Fruit fly (Drosophila melanogaster) whole organism, prepupa: ENCODE measurements around the gene Imp.

Experiments used
- CG10631 ChIP-seq: fragments of 200-800 bp; sonication (Bioruptor generic); optimal IDR thresholded peaks from 2 replicates; lab custom pipeline; 2016; ENCODE audit warnings: missing biosample characterization, missing genetic modification characterization
- CG34406 ChIP-seq: fragments of 200-800 bp; sonication (Bioruptor generic); optimal IDR thresholded peaks from 3 replicates; lab custom pipeline; 2016; ENCODE audit warnings: missing biosample characterization, missing genetic modification characterization
- CG3919 ChIP-seq: fragments of 200-800 bp; sonication (Bioruptor generic); optimal IDR thresholded peaks from 3 replicates; lab custom pipeline; 2016; ENCODE audit warnings: missing biosample characterization, missing genetic modification characterization
- CG6854 ChIP-seq: fragments of 200-800 bp; sonication (Bioruptor generic); optimal IDR thresholded peaks from 2 replicates; lab custom pipeline; 2017; ENCODE audit warnings: missing biosample characterization, mild to moderate bottlenecking, missing genetic modification characterization
- Eip75B ChIP-seq: fragments of 200-800 bp; sonication (Bioruptor generic); optimal IDR thresholded peaks from 3 replicates; lab custom pipeline; 2016; ENCODE audit warnings: missing biosample characterization, missing genetic modification characterization
- Ets96B ChIP-seq: fragments of 200-800 bp; optimal IDR thresholded peaks from 2 replicates; lab custom pipeline; 2019; ENCODE audit warnings: missing biosample characterization, mild to moderate bottlenecking, missing genetic modification characterization, moderate library complexity
- vri ChIP-seq: fragments of 200-800 bp; sonication (Bioruptor generic); optimal IDR thresholded peaks from 3 replicates; lab custom pipeline; 2016; ENCODE audit warnings: missing biosample characterization, mild to moderate bottlenecking, missing genetic modification characterization

- TF ChIP-seq vri (GFP tag; lab: Kevin White, UChicago): no peak
- no peak for TF ChIP-seq Eip75B (GFP tag; lab: Kevin White, UChicago)
- no peak for TF ChIP-seq CG3919 (GFP tag; lab: Kevin White, UChicago)
- no peak for TF ChIP-seq CG10631 (GFP tag; lab: Kevin White, UChicago)
- TF ChIP-seq Ets96B (tag; lab: Kevin White, UChicago): no peak
- no peak for TF ChIP-seq CG34406 (GFP tag; lab: Kevin White, UChicago)
- TF ChIP-seq CG6854 (GFP tag; lab: Kevin White, UChicago): no peak
Measured at dm6 chrX:10766976-10767349, 57.1 kb downstream of the Imp start.
